Fruit fly (Drosophila melanogaster): ENCODE data around the gene CkIIalpha-i1.

Gene CkIIalpha-i1

dm6 chr3L:15826347-15826984 lies 9.7 kb downstream of the CkIIalpha-i1 start, which contains the start of the genes DCP2 and dbo (continued):
- TF ChIP-seq pdm3 (GFP tag; optimal IDR thresholded peaks at IDR 0.05) (peak; percentile 78), CG9139 (GFP tag; optimal IDR thresholded peaks at IDR 0.05) (no peak), CG11294 (GFP tag; IDR thresholded peaks at IDR 0.05) (peak; percentile 57; the same call in 1 of the 2 replicates), fd59A (GFP tag; optimal IDR thresholded peaks at IDR 0.05) (no peak), eg (GFP tag; IDR thresholded peaks at IDR 0.05) (peak; percentile 86), svp (GFP tag) (no peak), CG31627 (GFP tag; optimal IDR thresholded peaks at IDR 0.05) (peak; percentile 65), CG11762 (GFP tag; optimal IDR thresholded peaks at IDR 0.05; ENCODE audit: insufficient read depth) (no peak), Eip75B (GFP tag; optimal IDR thresholded peaks at IDR 0.05) (peak; percentile 3), Lpt (GFP tag; optimal IDR thresholded peaks at IDR 0.05) (peak; percentile 25), dac (GFP tag; optimal IDR thresholded peaks at IDR 0.05) (no peak), CG32006 (GFP tag; optimal IDR thresholded peaks at IDR 0.05) (peak; percentile 67), Sox102F (GFP tag; optimal IDR thresholded peaks at IDR 0.05) (peak; percentile 47), achi (GFP tag; optimal IDR thresholded peaks at IDR 0.05) (peak; percentile 38), Eip78C (GFP tag) (peak; percentile 45), esn (GFP tag; optimal IDR thresholded peaks at IDR 0.05) (peak; percentile 51), CG11902 (GFP tag; optimal IDR thresholded peaks at IDR 0.05) (peak; percentile 2), Met (GFP tag; optimal IDR thresholded peaks at IDR 0.05) (peak; percentile 59), CG6163 (GFP tag; IDR thresholded peaks at IDR 0.05) (no peak)

dm6 chr3L:15826985-15827635 lies 10.3 kb downstream of the CkIIalpha-i1 start:
- TF ChIP-seq CG10631 (GFP tag; optimal IDR thresholded peaks at IDR 0.05): peak; percentile 92
- TF ChIP-seq salr (GFP tag; optimal IDR thresholded peaks at IDR 0.05): peak in 1 of 2 experiments; percentile 41
- TF ChIP-seq Smox (GFP tag; optimal IDR thresholded peaks at IDR 0.05): peak; percentile 86
- peak; percentile 88 for TF ChIP-seq CG8119 (GFP tag; IDR thresholded peaks at IDR 0.05)
- no peak for TF ChIP-seq Hr38 (GFP tag; optimal IDR thresholded peaks at IDR 0.05)
- peak; percentile 55 for TF ChIP-seq Ets21C (GFP tag; optimal IDR thresholded peaks at IDR 0.05)
- TF ChIP-seq CG9139 (GFP tag; optimal IDR thresholded peaks at IDR 0.05): no peak
- no peak for TF ChIP-seq CG16779 (tag; optimal IDR thresholded peaks at IDR 0.05)
- peak; percentile 85 for TF ChIP-seq Blimp-1 (GFP tag; optimal IDR thresholded peaks at IDR 0.05)
- peak; percentile 73 for TF ChIP-seq fd85E (GFP tag; optimal IDR thresholded peaks at IDR 0.05)
- peak; percentile 86 for TF ChIP-seq CG15336 (GFP tag; IDR thresholded peaks at IDR 0.05)
- peak; percentile 86 for TF ChIP-seq Ets96B (tag; optimal IDR thresholded peaks at IDR 0.05)
- peak; percentile 68 for TF ChIP-seq fkh (GFP tag; optimal IDR thresholded peaks at IDR 0.05)
- TF ChIP-seq fd59A (GFP tag; optimal IDR thresholded peaks at IDR 0.05): peak; percentile 78
- TF ChIP-seq svp (GFP tag): peak; percentile 95
- peak; percentile 78 for TF ChIP-seq Sox15 (GFP tag; optimal IDR thresholded peaks at IDR 0.05)
- peak; percentile 88 for TF ChIP-seq Met (GFP tag; optimal IDR thresholded peaks at IDR 0.05)
- TF ChIP-seq Eip75B (GFP tag; optimal IDR thresholded peaks at IDR 0.05): peak; percentile 86
- peak; percentile 91 for TF ChIP-seq CG34406 (GFP tag; optimal IDR thresholded peaks at IDR 0.05)
- TF ChIP-seq Eip93F (GFP tag; optimal IDR thresholded peaks at IDR 0.05): peak; percentile 78
- peak; percentile 88 for TF ChIP-seq spab (GFP tag; optimal IDR thresholded peaks at IDR 0.05)
- TF ChIP-seq CG11902 (GFP tag; optimal IDR thresholded peaks at IDR 0.05): peak; percentile 70
- TF ChIP-seq CG10669 (GFP tag; optimal IDR thresholded peaks at IDR 0.05): peak; percentile 88
- TF ChIP-seq CG4318 (GFP tag; optimal IDR thresholded peaks at IDR 0.05): peak; percentile 89
- TF ChIP-seq CG7368 (GFP tag; optimal IDR thresholded peaks at IDR 0.05): peak; percentile 78
- peak; percentile 84 for TF ChIP-seq pdm3 (GFP tag; optimal IDR thresholded peaks at IDR 0.05)
- TF ChIP-seq CG6808 (GFP tag; optimal IDR thresholded peaks at IDR 0.05): peak; percentile 94
- TF ChIP-seq CG8632 (GFP tag; optimal IDR thresholded peaks at IDR 0.05): peak; percentile 90
- peak; percentile 89 for TF ChIP-seq CG6792 (GFP tag; optimal IDR thresholded peaks at IDR 0.05)
- TF ChIP-seq vri (GFP tag; optimal IDR thresholded peaks at IDR 0.05): peak; percentile 75
- TF ChIP-seq eg (GFP tag; IDR thresholded peaks at IDR 0.05): no peak; the same call in 2 of the 3 replicates
- TF ChIP-seq CG6163 (GFP tag; IDR thresholded peaks at IDR 0.05): peak; percentile 77; the same call in 2 of the 3 replicates
- peak; percentile 83 for TF ChIP-seq topi (GFP tag; optimal IDR thresholded peaks at IDR 0.05)
- TF ChIP-seq Sox102F (GFP tag; optimal IDR thresholded peaks at IDR 0.05): peak; percentile 84
- peak; percentile 78 for TF ChIP-seq CG1621 (tag; optimal IDR thresholded peaks at IDR 0.05)
- peak; percentile 90 for TF ChIP-seq CG3032 (tag; optimal IDR thresholded peaks at IDR 0.05)
- peak; percentile 89 for TF ChIP-seq net (GFP tag; optimal IDR thresholded peaks at IDR 0.05)
- TF ChIP-seq achi (GFP tag; optimal IDR thresholded peaks at IDR 0.05): peak; percentile 90

Measured in whole organism, prepupa.